Worm (Caenorhabditis elegans): Measurements from ENCODE around the gene ZK892.6.

- no peak for TF ChIP-seq sea-1 (GFP tag; conservative IDR thresholded peaks at IDR 0.05)
- TF ChIP-seq ama-1 (optimal IDR thresholded peaks at IDR 0.05) = no peak
- no peak for TF ChIP-seq ceh-36 (tag; optimal IDR thresholded peaks at IDR 0.05)
- TF ChIP-seq ceh-13 (GFP tag; optimal IDR thresholded peaks at IDR 0.05) = no peak
- no peak for TF ChIP-seq hnd-1 (tag; optimal IDR thresholded peaks at IDR 0.05)
- TF ChIP-seq aly-1 (tag; optimal IDR thresholded peaks at IDR 0.05) = no peak
- TF ChIP-seq tbx-11 (GFP tag; IDR thresholded peaks at IDR 0.05) = no peak
- no peak for TF ChIP-seq hmg-4 (GFP tag; optimal IDR thresholded peaks at IDR 0.05)
- TF ChIP-seq tra-4 (tag; optimal IDR thresholded peaks at IDR 0.05) = no peak
- no peak for TF ChIP-seq flt-1 (GFP tag; IDR thresholded peaks at IDR 0.05)
- no peak for TF ChIP-seq tbx-37 (GFP tag; conservative IDR thresholded peaks at IDR 0.05)
- TF ChIP-seq ets-7 (tag; optimal IDR thresholded peaks at IDR 0.05) = no peak
- no peak for TF ChIP-seq pes-1 (GFP tag; IDR thresholded peaks at IDR 0.05)
Observed at ce11 chrII:10025059-10025458, 45.1 kb upstream of the ZK892.6 start.
